ENCODE assay signal across 3 fruit fly cellular contexts in the genomic region with DNA sequence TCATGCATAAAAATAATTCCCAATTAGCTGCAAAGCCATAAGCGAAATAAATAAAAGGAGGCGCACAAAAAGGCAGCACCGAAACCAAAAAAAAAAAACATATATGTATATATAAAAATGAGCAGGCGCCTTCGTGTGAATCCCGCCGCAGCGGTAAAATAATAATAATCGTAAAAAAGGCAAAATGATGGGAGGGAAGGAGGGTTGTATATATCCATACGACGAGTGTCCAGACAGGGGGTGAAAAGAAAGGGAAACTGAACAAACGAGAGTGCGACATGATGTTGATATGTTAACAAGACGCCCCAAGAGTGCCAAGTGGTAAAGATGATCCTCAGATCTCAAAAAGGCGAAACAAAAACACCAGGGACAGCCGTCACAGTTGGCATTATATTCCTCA.
A peak's percentile ranks its signal among the peaks of the same experiment; 100 is the strongest.
TF ChIP-seq lines count a peak whose summit lies in the region.

No protein-coding gene starts in this region.

TF ChIP-seq in whole organism, prepupa, 60 proteins besides CTCF, POLR2A, EP300 and RAD21:
- TF ChIP-seq CG16779 (tag; optimal IDR thresholded peaks at IDR 0.05; lab: Kevin White, UChicago) (no peak), Eip78C (GFP tag; lab: Kevin White, UChicago) (peak; percentile 29), ss (GFP tag; optimal IDR thresholded peaks at IDR 0.05; lab: Kevin White, UChicago) (no peak), spab (GFP tag; optimal IDR thresholded peaks at IDR 0.05; lab: Kevin White, UChicago) (no peak), fd85E (GFP tag; optimal IDR thresholded peaks at IDR 0.05; lab: Kevin White, UChicago) (no peak), topi (GFP tag; optimal IDR thresholded peaks at IDR 0.05; lab: Kevin White, UChicago) (no peak), Eip75B (GFP tag; optimal IDR thresholded peaks at IDR 0.05; lab: Kevin White, UChicago) (no peak), CG4318 (GFP tag; optimal IDR thresholded peaks at IDR 0.05; lab: Kevin White, UChicago) (no peak), CG11902 (GFP tag; optimal IDR thresholded peaks at IDR 0.05; lab: Kevin White, UChicago) (no peak), svp (GFP tag; lab: Kevin White, UChicago) (peak; percentile 44), CG31627 (GFP tag; optimal IDR thresholded peaks at IDR 0.05; lab: Kevin White, UChicago) (no peak), CG6854 (GFP tag; optimal IDR thresholded peaks at IDR 0.05; lab: Kevin White, UChicago) (no peak), CG3032 (tag; optimal IDR thresholded peaks at IDR 0.05; lab: Kevin White, UChicago) (no peak), Blimp-1 (GFP tag; optimal IDR thresholded peaks at IDR 0.05; lab: Kevin White, UChicago) (peak; percentile 64)
TF ChIP-seq in whole organism, prepupa: peak in this region for 3.

TF ChIP-seq in whole organism, pupa, 21 proteins besides CTCF, POLR2A, EP300 and RAD21:
- no peak for TF ChIP-seq Pif1B (GFP tag; optimal IDR thresholded peaks at IDR 0.05; lab: Kevin White, UChicago)
- no peak for TF ChIP-seq gl (tag; optimal IDR thresholded peaks at IDR 0.05; lab: Kevin White, UChicago)
- no peak for TF ChIP-seq EcR (GFP tag; optimal IDR thresholded peaks at IDR 0.05; lab: Kevin White, UChicago)
- peak; percentile 2 for TF ChIP-seq CG13204 (GFP tag; optimal IDR thresholded peaks at IDR 0.05; lab: Kevin White, UChicago)
TF ChIP-seq in whole organism, pupa: peak in this region for 1.

TF ChIP-seq in whole organism, wandering third instar larva, 38 proteins besides CTCF, POLR2A, EP300 and RAD21:
- TF ChIP-seq Rel (GFP tag; optimal IDR thresholded peaks at IDR 0.05; lab: Kevin White, UChicago): no peak
- peak; percentile 77 for TF ChIP-seq Rel (tag; optimal IDR thresholded peaks at IDR 0.05; lab: Kevin White, UChicago)
- TF ChIP-seq dsf (GFP tag; optimal IDR thresholded peaks at IDR 0.05; lab: Kevin White, UChicago; ENCODE audit: borderline replicate concordance): no peak
- TF ChIP-seq foxo (GFP tag; optimal IDR thresholded peaks at IDR 0.05; lab: Kevin White, UChicago): no peak
- no peak for TF ChIP-seq CrebA (GFP tag; optimal IDR thresholded peaks at IDR 0.05; lab: Kevin White, UChicago; ENCODE audit: borderline replicate concordance)
